Worm (Caenorhabditis elegans) whole organism, L4 larva: ENCODE results near the gene cblc-1.
A peak's percentile ranks its signal among the peaks of the same experiment; 100 is the strongest.
"Not testable (repeated sequence)": the region's sequence is repeated elsewhere in the genome, so short reads cannot be mapped to it uniquely, and the experiment has no call there.

Experiments
- F10B5.3 ChIP-seq: sonication (generic microtip); optimal IDR thresholded peaks from 2 replicates; lab custom pipeline; 2016; ENCODE audit warnings: mild to moderate bottlenecking, missing genetic modification characterization, missing compliant biosample characterization
- F26F4.8 ChIP-seq: fragments of 200-800 bp; sonication (Bioruptor generic); conservative IDR thresholded peaks from 2 replicates; pipeline ENCODE4 v1.3.6; 2022; ENCODE audit warnings: missing genetic modification characterization, missing compliant biosample characterization
- F44E2.7 ChIP-seq: fragments of 200-800 bp; sonication (Bioruptor generic); IDR thresholded peaks from 2 replicates; pipeline ENCODE4 v2.1.2; 2022; ENCODE audit warnings: missing genetic modification characterization, missing compliant biosample characterization
- F49E8.2 ChIP-seq: sonication (generic microtip); optimal IDR thresholded peaks from 2 replicates; lab custom pipeline; 2016; ENCODE audit warnings: missing compliant biosample characterization, mild to moderate bottlenecking, missing genetic modification characterization, borderline replicate concordance
- R02D3.7 ChIP-seq: fragments of 150-350 bp; sonication (generic microtip); optimal IDR thresholded peaks from 3 replicates; lab custom pipeline; 2014; ENCODE audit warnings: missing biosample characterization, missing genetic modification characterization
- T20F7.1 ChIP-seq: fragments of 200-800 bp; sonication (Bioruptor generic); optimal IDR thresholded peaks from 2 replicates; lab custom pipeline; 2018; ENCODE audit warnings: mild to moderate bottlenecking, missing genetic modification characterization, missing compliant biosample characterization
- T26A8.4 ChIP-seq: fragments of 200-800 bp; sonication (Bioruptor generic); IDR thresholded peaks from 2 replicates; pipeline ENCODE4 v1.3.6; 2022; ENCODE audit warnings: missing genetic modification characterization, missing compliant biosample characterization
- Y5F2A.4 ChIP-seq: fragments of 200-800 bp; sonication (Bioruptor generic); optimal IDR thresholded peaks from 2 replicates; lab custom pipeline; 2018; ENCODE audit warnings: mild to moderate bottlenecking, missing genetic modification characterization, missing compliant biosample characterization
- ZK337.2 ChIP-seq: fragments of 200-800 bp; sonication (Bioruptor generic); IDR thresholded peaks from 2 replicates; pipeline ENCODE4 v1.3.6; 2022; ENCODE audit warnings: missing genetic modification reagents, missing genetic modification characterization, missing compliant biosample characterization
- ZK546.5 ChIP-seq, 2 experiments: sonication (generic microtip); optimal IDR thresholded peaks; 2 replicates each; lab custom pipeline; 2017; ENCODE audit warnings: missing biosample characterization in 2 of 2, missing genetic modification characterization in 2 of 2
- aha-1 ChIP-seq: fragments of 150-350 bp; peaks from one replicate; lab custom pipeline; 2014; ENCODE audit warnings: missing biosample characterization, missing genetic modification characterization
- arid-1 ChIP-seq: fragments of 200-800 bp; sonication (Bioruptor generic); conservative IDR thresholded peaks from 2 replicates; pipeline ENCODE4 v1.3.6; 2022; ENCODE audit warnings: missing genetic modification reagents, missing genetic modification characterization, missing compliant biosample characterization
- ceh-28 ChIP-seq: fragments of 150-350 bp; optimal IDR thresholded peaks from 2 replicates; lab custom pipeline; 2014; ENCODE audit warnings: missing biosample characterization, missing genetic modification reagents, missing genetic modification characterization
- ceh-32 ChIP-seq: sonication (generic microtip); optimal IDR thresholded peaks from 2 replicates; lab custom pipeline; 2016; ENCODE audit warnings: mild to moderate bottlenecking, missing genetic modification characterization, missing compliant biosample characterization; ENCODE audit not compliant: poor library complexity
- ceh-82 ChIP-seq: sonication (generic microtip); optimal IDR thresholded peaks from 2 replicates; lab custom pipeline; 2017; ENCODE audit warnings: missing biosample characterization, missing genetic modification characterization
- daf-19 ChIP-seq: fragments of 200-800 bp; sonication (Bioruptor generic); conservative IDR thresholded peaks from 2 replicates; pipeline ENCODE4 v1.3.6; 2022; ENCODE audit warnings: missing genetic modification characterization, missing compliant biosample characterization
- dmd-9 ChIP-seq: fragments of 200-800 bp; sonication (Bioruptor generic); IDR thresholded peaks from 2 replicates; pipeline ENCODE4 v1.3.6; 2022; ENCODE audit warnings: missing genetic modification reagents, missing genetic modification characterization, missing compliant biosample characterization
- dve-1 ChIP-seq: sonication (generic microtip); optimal IDR thresholded peaks from 2 replicates; lab custom pipeline; 2017; ENCODE audit warnings: antibody characterized with exemption, mild to moderate bottlenecking, missing genetic modification characterization, missing compliant biosample characterization; ENCODE audit not compliant: insufficient read depth
- egl-43 ChIP-seq: fragments of 200-800 bp; sonication (Bioruptor generic); IDR thresholded peaks from 2 replicates; pipeline ENCODE4 v1.3.6; 2022; ENCODE audit warnings: missing genetic modification reagents, missing genetic modification characterization, missing compliant biosample characterization
- lin-13 ChIP-seq: fragments of 150-350 bp; optimal IDR thresholded peaks from 2 replicates; lab custom pipeline; 2014; ENCODE audit warnings: missing biosample characterization, missing genetic modification reagents, missing genetic modification characterization
- lin-15B ChIP-seq: fragments of 150-350 bp; sonication (generic microtip); optimal IDR thresholded peaks from 3 replicates; lab custom pipeline; 2014; ENCODE audit warnings: missing biosample characterization, missing genetic modification characterization
- lir-3 ChIP-seq: sonication (generic microtip); optimal IDR thresholded peaks from 2 replicates; lab custom pipeline; 2016; ENCODE audit warnings: mild to moderate bottlenecking, missing genetic modification characterization, missing compliant biosample characterization
- lsy-2 ChIP-seq, 2 experiments: fragments of 150-350 bp in 1 of 2; sonication (generic microtip) in 1 of 2; optimal IDR thresholded peaks; 2 replicates each; lab custom pipeline; 2014 to 2017; ENCODE audit warnings: missing biosample characterization in 2 of 2, missing genetic modification characterization in 2 of 2
- madf-5 ChIP-seq, 2 experiments: fragments of 200-800 bp; sonication (Bioruptor generic); IDR thresholded peaks; 2 replicates each; pipeline ENCODE4 v1.3.6; 2022; ENCODE audit warnings: missing compliant biosample characterization in 2 of 2, missing genetic modification characterization in 2 of 2
- mep-1 ChIP-seq: fragments of 150-350 bp; sonication (generic microtip); optimal IDR thresholded peaks from 3 replicates; lab custom pipeline; 2014; ENCODE audit warnings: missing biosample characterization, missing genetic modification characterization
- nhr-10 ChIP-seq: fragments of 150-350 bp; optimal IDR thresholded peaks from 2 replicates; lab custom pipeline; 2014; ENCODE audit warnings: missing biosample characterization, missing genetic modification characterization
- nhr-102 ChIP-seq: sonication (generic microtip); optimal IDR thresholded peaks from 2 replicates; lab custom pipeline; 2016; ENCODE audit warnings: mild to moderate bottlenecking, missing genetic modification characterization, moderate library complexity, missing compliant biosample characterization
- nhr-111 ChIP-seq: fragments of 200-800 bp; sonication (Bioruptor generic); optimal IDR thresholded peaks from 2 replicates; lab custom pipeline; 2018; ENCODE audit warnings: mild to moderate bottlenecking, missing genetic modification characterization, missing compliant biosample characterization
- nhr-25 ChIP-seq: sonication (generic microtip); optimal IDR thresholded peaks from 2 replicates; lab custom pipeline; 2017; ENCODE audit warnings: missing genetic modification characterization, mild to moderate bottlenecking, missing compliant biosample characterization, antibody characterized with exemption, moderate library complexity, borderline replicate concordance; ENCODE audit not compliant: insufficient read depth
- nhr-42 ChIP-seq: fragments of 200-800 bp; sonication (Bioruptor generic); IDR thresholded peaks from 2 replicates; pipeline ENCODE4 v1.3.6; 2022; ENCODE audit warnings: missing genetic modification characterization, missing compliant biosample characterization
- nhr-77 ChIP-seq: fragments of 150-350 bp; optimal IDR thresholded peaks from 2 replicates; lab custom pipeline; 2014; ENCODE audit warnings: missing biosample characterization, missing genetic modification characterization
- pha-4 ChIP-seq, 2 experiments: fragments of 150-350 bp in 1 of 2; fragments of 200-800 bp in 1 of 2; sonication (Bioruptor generic) in 1 of 2; IDR thresholded peaks in 1 of 2; optimal IDR thresholded peaks in 1 of 2; 2 replicates each; pipeline versions ENCODE4 v1.3.6 to Lab custom; 2014 to 2022; ENCODE audit warnings: missing genetic modification characterization in 2 of 2, missing genetic modification reagents in 2 of 2, missing biosample characterization in 1 of 2, missing compliant biosample characterization in 1 of 2
- rbr-2 ChIP-seq: sonication (generic microtip); optimal IDR thresholded peaks from 2 replicates; lab custom pipeline; 2016; ENCODE audit warnings: missing genotype, missing genetic modification characterization, missing compliant biosample characterization
- saeg-2 ChIP-seq: fragments of 200-800 bp; sonication (Bioruptor generic); IDR thresholded peaks from 2 replicates; pipeline ENCODE4 v1.3.6; 2022; ENCODE audit warnings: missing genetic modification reagents, missing genetic modification characterization, missing compliant biosample characterization
- sdz-12 ChIP-seq: fragments of 200-800 bp; sonication (Bioruptor generic); optimal IDR thresholded peaks from 2 replicates; lab custom pipeline; 2018; ENCODE audit warnings: mild to moderate bottlenecking, missing genetic modification characterization, missing compliant biosample characterization
- spr-1 ChIP-seq: sonication (generic microtip); optimal IDR thresholded peaks from 2 replicates; lab custom pipeline; 2016; ENCODE audit warnings: mild to moderate bottlenecking, missing genetic modification characterization, missing compliant biosample characterization
- tra-1 ChIP-seq: fragments of 200-800 bp; sonication (Bioruptor generic); IDR thresholded peaks from 2 replicates; pipeline ENCODE4 v1.3.6; 2022; ENCODE audit warnings: missing genetic modification reagents, missing genetic modification characterization, missing compliant biosample characterization
- unc-39 ChIP-seq: sonication (generic microtip); optimal IDR thresholded peaks from 2 replicates; lab custom pipeline; 2017; ENCODE audit warnings: missing biosample characterization, missing genetic modification characterization
- zip-11 ChIP-seq: fragments of 200-800 bp; sonication (Bioruptor generic); IDR thresholded peaks from 2 replicates; pipeline ENCODE4 v1.3.6; 2022; ENCODE audit warnings: missing genetic modification characterization, missing compliant biosample characterization
- zip-2 ChIP-seq: fragments of 150-350 bp; optimal IDR thresholded peaks from 2 replicates; lab custom pipeline; 2014; ENCODE audit warnings: missing biosample characterization, missing genetic modification characterization
- ztf-11 ChIP-seq: fragments of 150-350 bp; optimal IDR thresholded peaks from 2 replicates; lab custom pipeline; 2014; ENCODE audit warnings: missing biosample characterization, missing genetic modification characterization
- ztf-7 ChIP-seq: fragments of 150-350 bp; optimal IDR thresholded peaks from 2 replicates; lab custom pipeline; 2014; ENCODE audit warnings: missing biosample characterization, missing genetic modification characterization

Gene cblc-1

DNA sequence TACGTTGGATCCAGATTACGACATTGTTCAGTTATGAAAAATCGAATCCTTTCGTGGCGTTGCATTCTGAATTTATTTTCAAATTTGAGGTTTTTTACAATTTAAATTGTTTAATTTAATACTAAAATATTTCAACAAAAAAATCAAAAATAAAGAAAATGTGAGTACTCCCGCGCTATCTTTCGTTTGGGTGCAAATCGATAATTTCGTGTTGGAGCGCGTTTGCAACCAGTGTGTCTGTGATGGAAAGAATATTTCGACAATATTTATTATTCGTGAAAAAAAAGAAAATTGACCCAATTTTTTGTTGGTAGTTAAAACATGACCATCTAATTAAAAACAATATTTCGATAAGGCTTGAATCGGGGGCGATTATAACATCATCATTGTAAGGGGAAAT lies 38.9 kb downstream of the cblc-1 start, which contains the start of gene R05F9.9 (continued):
- TF ChIP-seq daf-19 (0 out of 2 replicates have a peak, but pooled peaks have one; percentile 33), F49E8.2 (tag; lab: Kevin White, UChicago) (peak; percentile 0), rbr-2 (peak; percentile 27)

DNA sequence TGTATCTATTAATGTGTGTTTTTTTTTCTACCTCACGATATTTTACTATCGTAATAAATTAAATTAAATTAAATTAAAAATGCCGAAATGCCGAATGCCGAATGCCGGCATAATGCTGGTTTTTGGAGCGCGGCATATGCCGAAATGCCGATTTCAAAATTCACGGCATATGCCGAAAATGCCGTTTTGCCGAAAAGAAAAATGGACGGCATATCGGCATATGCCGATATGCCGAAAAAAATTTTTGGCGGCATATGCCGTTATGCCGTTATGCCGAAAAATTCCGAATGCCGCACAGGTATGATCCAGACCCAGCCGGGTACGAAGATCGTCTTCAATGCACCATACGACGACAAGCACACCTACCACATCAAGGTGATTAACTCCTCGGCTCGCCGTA lies 42.4 kb downstream of the cblc-1 start, which contains the start of gene msp-32:
msp-32 (plus strand) TSS at position 301 of the 400 bp plus-strand sequence.
- TF ChIP-seq ZK337.2 (GFP tag; lab: Robert Waterston, UW); F49E8.2 (tag; lab: Kevin White, UChicago); zip-11 (GFP tag; lab: Robert Waterston, UW): not testable (repeated sequence)

DNA sequence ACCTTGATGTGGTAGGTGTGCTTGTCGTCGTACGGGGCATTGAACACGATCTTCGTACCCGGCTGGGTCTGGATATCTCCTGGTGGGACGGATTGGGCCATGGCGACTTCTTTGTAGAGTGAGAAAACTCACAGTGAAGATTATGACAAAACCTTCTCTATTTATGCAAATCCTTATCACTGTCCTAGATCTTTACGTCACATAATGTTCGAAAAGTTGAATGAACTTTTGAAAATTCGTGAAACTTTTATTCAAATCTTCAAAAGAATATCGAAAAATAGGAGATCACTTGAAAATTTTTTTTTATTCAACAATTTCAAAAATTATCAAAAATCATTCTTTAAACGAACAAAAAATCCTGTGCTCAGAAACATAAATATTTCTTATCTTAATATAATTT lies 48.4 kb downstream of the cblc-1 start, which contains the start of gene msp-33:
msp-33 (minus strand) TSS at position 101 of the 400 bp plus-strand sequence.
- TF ChIP-seq ceh-28 (tag; lab: Kevin White, UChicago) (no peak), aha-1 (tag; lab: Kevin White, UChicago) (peak; percentile 1)

DNA sequence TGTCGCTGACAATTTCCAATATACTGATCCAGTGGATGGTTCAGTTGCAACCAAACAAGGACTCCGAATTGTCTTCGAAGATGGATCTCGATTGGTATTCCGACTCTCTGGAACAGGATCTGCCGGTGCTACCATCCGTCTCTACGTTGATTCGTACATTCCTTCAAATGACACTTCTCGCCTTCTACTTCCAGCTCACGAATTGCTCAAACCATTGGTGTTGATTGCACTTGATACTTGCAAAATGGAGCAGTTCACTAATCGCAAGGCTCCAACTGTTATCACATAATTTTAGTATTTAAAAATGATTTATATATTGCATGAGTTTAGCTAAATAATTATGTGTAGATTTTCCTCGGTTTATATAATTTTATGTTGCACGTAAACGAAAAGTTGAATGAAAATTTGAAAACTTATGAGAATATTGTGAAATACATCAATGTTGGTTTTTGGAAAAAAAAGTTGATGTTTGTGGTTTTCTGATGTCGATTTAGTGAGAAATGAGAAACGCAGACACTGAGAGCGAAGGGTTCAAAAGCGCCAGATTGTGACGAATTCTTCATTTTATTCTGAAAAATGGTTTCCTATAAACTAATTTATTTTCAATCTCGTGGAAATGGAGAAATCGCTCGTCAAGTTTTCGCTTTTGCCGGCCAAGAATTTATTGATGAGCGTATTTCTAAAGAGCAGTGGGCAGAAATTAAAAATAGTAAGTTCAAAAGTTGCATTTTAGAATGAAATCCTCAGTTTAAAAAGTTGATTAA lies 49.8 kb downstream of the cblc-1 start, which contains the start of gene gst-9:
gst-9 (plus strand) TSS at position 574 of the 764 bp plus-strand sequence.
- TF ChIP-seq F26F4.8 (GFP tag; lab: Robert Waterston, UW), result no peak
- TF ChIP-seq F10B5.3 (tag; lab: Kevin White, UChicago), result no peak
- TF ChIP-seq spr-1 (tag; lab: Kevin White, UChicago), result peak; percentile 23
- TF ChIP-seq lir-3, result no peak
- peak in 1 of 2 experiments; percentile 61 for TF ChIP-seq lsy-2 (tag; optimal IDR thresholded peaks at IDR 0.05; lab: Kevin White, UChicago)
- TF ChIP-seq madf-5 (GFP tag; IDR thresholded peaks at IDR 0.05; lab: Robert Waterston, UW), result no peak
- no peak for TF ChIP-seq unc-39 (tag; lab: Kevin White, UChicago)
- no peak for TF ChIP-seq lin-15B (tag; lab: Kevin White, UChicago)
- TF ChIP-seq ceh-32, result no peak
- TF ChIP-seq nhr-77 (tag; lab: Kevin White, UChicago), result no peak
- no peak for TF ChIP-seq ZK337.2 (GFP tag; lab: Robert Waterston, UW)
- TF ChIP-seq lin-13, result peak; percentile 57
- TF ChIP-seq dmd-9 (GFP tag; lab: Robert Waterston, UW), result no peak
- TF ChIP-seq nhr-10 (tag; lab: Kevin White, UChicago), result no peak
- peak; percentile 48; the same call in 1 of the 2 replicates for TF ChIP-seq T26A8.4 (GFP tag; lab: Robert Waterston, UW)
- no peak for TF ChIP-seq saeg-2 (GFP tag; lab: Robert Waterston, UW)
- no peak for TF ChIP-seq tra-1
- peak; percentile 86 for TF ChIP-seq dve-1 (tag; lab: Kevin White, UChicago)
- no peak for TF ChIP-seq F44E2.7 (GFP tag; lab: Robert Waterston, UW)
- TF ChIP-seq egl-43 (GFP tag; lab: Robert Waterston, UW), result 0 out of 2 replicates have a peak, but pooled peaks have one; percentile 59
- no peak for TF ChIP-seq ceh-28 (tag; lab: Kevin White, UChicago)
- TF ChIP-seq nhr-42, result 0 out of 2 replicates have a peak, but pooled peaks have one; percentile 64
- TF ChIP-seq Y5F2A.4 (GFP tag; lab: Kevin White, UChicago), result peak; percentile 17
- TF ChIP-seq mep-1 (tag; lab: Kevin White, UChicago), result peak; percentile 56
- TF ChIP-seq ZK546.5 (tag; optimal IDR thresholded peaks at IDR 0.05; lab: Kevin White, UChicago), result no peak
- TF ChIP-seq ceh-82, result no peak
- no peak for TF ChIP-seq nhr-111
- peak; percentile 51 for TF ChIP-seq nhr-102
- no peak for TF ChIP-seq zip-2
- no peak for TF ChIP-seq F49E8.2 (tag; lab: Kevin White, UChicago)
- TF ChIP-seq pha-4 (GFP tag; IDR thresholded peaks at IDR 0.05; lab: Robert Waterston, UW), result 0 out of 2 replicates have a peak, but pooled peaks have one; percentile 52
- no peak for TF ChIP-seq pha-4 (tag; optimal IDR thresholded peaks at IDR 0.05; lab: Kevin White, UChicago)
- TF ChIP-seq T20F7.1 (GFP tag; lab: Kevin White, UChicago), result peak; percentile 13
- no peak for TF ChIP-seq ztf-7
- TF ChIP-seq sdz-12, result no peak
- no peak for TF ChIP-seq R02D3.7 (tag; lab: Kevin White, UChicago)
- no peak for TF ChIP-seq arid-1 (GFP tag; lab: Robert Waterston, UW)
- no peak for TF ChIP-seq nhr-25
- TF ChIP-seq ztf-11, result no peak
